Fruit fly (Drosophila melanogaster) whole organism, embryonic: ENCODE results near the gene STUB1.

Source experiments
- Ada2b ChIP-seq: fragments of 200-800 bp; sonication (Bioruptor generic); IDR thresholded peaks from 2 replicates; pipeline ENCODE4 v1.3.6; 2022; ENCODE audit warnings: missing biosample characterization, missing genetic modification characterization
- Asciz ChIP-seq: fragments of 200-800 bp; sonication (Bioruptor generic); optimal IDR thresholded peaks from 2 replicates; lab custom pipeline; 2017; ENCODE audit warnings: missing biosample characterization, mild to moderate bottlenecking, missing genetic modification characterization, missing genetic modification reagents
- CG10209 ChIP-seq: fragments of 200-800 bp; sonication (Bioruptor generic); optimal IDR thresholded peaks from 3 replicates; lab custom pipeline; 2017; ENCODE audit warnings: missing biosample characterization, mild to moderate bottlenecking, missing genetic modification characterization, missing genetic modification reagents
- CG11093 ChIP-seq: fragments of 200-800 bp; sonication (Bioruptor generic); IDR thresholded peaks from 3 replicates; pipeline ENCODE4 v1.3.6; 2022; ENCODE audit warnings: missing biosample characterization, missing genetic modification characterization
- CG11695 ChIP-seq: fragments of 200-800 bp; sonication (Bioruptor generic); IDR thresholded peaks from 3 replicates; pipeline ENCODE4 v1.3.6; 2022; ENCODE audit warnings: missing biosample characterization, missing genetic modification characterization
- CG12659 ChIP-seq: fragments of 200-800 bp; sonication (Bioruptor generic); optimal IDR thresholded peaks from 3 replicates; lab custom pipeline; 2017; ENCODE audit warnings: mild to moderate bottlenecking, missing biosample characterization, missing genetic modification reagents, missing genetic modification characterization
- CG15011 ChIP-seq: fragments of 200-800 bp; sonication (Bioruptor generic); optimal IDR thresholded peaks from 3 replicates; lab custom pipeline; 2018; ENCODE audit warnings: missing biosample characterization, mild to moderate bottlenecking, missing genetic modification characterization
- CG15601 ChIP-seq: fragments of 200-800 bp; sonication (Bioruptor generic); optimal IDR thresholded peaks from 3 replicates; lab custom pipeline; 2019; ENCODE audit warnings: missing biosample characterization, mild to moderate bottlenecking, missing genetic modification characterization, moderate library complexity
- CG1647 ChIP-seq: fragments of 200-800 bp; sonication (Bioruptor generic); optimal IDR thresholded peaks from 3 replicates; lab custom pipeline; 2016; ENCODE audit warnings: missing biosample characterization, missing genetic modification characterization
- CG17186 ChIP-seq: fragments of 200-800 bp; sonication (Bioruptor generic); optimal IDR thresholded peaks from 3 replicates; lab custom pipeline; 2017; ENCODE audit warnings: missing biosample characterization, missing genetic modification reagents, missing genetic modification characterization
- CG17361 ChIP-seq: fragments of 200-800 bp; sonication (Bioruptor generic); IDR thresholded peaks from 3 replicates; pipeline ENCODE4 v1.3.6; 2022; ENCODE audit warnings: missing biosample characterization, missing genetic modification characterization
- CG2120 ChIP-seq: fragments of 200-800 bp; sonication (Bioruptor generic); optimal IDR thresholded peaks from 3 replicates; lab custom pipeline; 2016; ENCODE audit warnings: missing biosample characterization, missing genetic modification characterization
- CG33557 ChIP-seq: fragments of 200-800 bp; sonication (Bioruptor generic); optimal IDR thresholded peaks from 2 replicates; lab custom pipeline; 2019; ENCODE audit warnings: missing biosample characterization, mild to moderate bottlenecking, missing genetic modification characterization, moderate library complexity
- CG6272 ChIP-seq: fragments of 200-800 bp; sonication (Bioruptor generic); IDR thresholded peaks from 2 replicates; pipeline ENCODE4 v1.3.6; 2022; ENCODE audit warnings: missing biosample characterization, missing genetic modification characterization
- CG7963 ChIP-seq: fragments of 200-800 bp; sonication (Bioruptor generic); IDR thresholded peaks from 3 replicates; pipeline ENCODE4 v1.3.6; 2022; ENCODE audit warnings: missing biosample characterization, missing genetic modification characterization; ENCODE audit not compliant: partially characterized antibody
- CG8290 ChIP-seq, 3 experiments: fragments of 200-800 bp; sonication (Bioruptor generic); optimal IDR thresholded peaks; 2 replicates each; lab custom pipeline; 2016 to 2019; ENCODE audit warnings: missing biosample characterization in 3 of 3, missing genetic modification characterization in 3 of 3, mild to moderate bottlenecking in 2 of 3, moderate library complexity in 1 of 3
- CG8388 ChIP-seq: fragments of 200-800 bp; sonication (Bioruptor generic); optimal IDR thresholded peaks from 2 replicates; lab custom pipeline; 2019; ENCODE audit warnings: missing biosample characterization, mild to moderate bottlenecking, missing genetic modification characterization, moderate library complexity
- CG9215 ChIP-seq: fragments of 200-800 bp; sonication (Bioruptor generic); IDR thresholded peaks from 2 replicates; pipeline ENCODE4 v1.3.6; 2022; ENCODE audit warnings: missing biosample characterization, missing genetic modification characterization
- CG9876 ChIP-seq: fragments of 200-800 bp; sonication (Bioruptor generic); optimal IDR thresholded peaks from 2 replicates; lab custom pipeline; 2016; ENCODE audit warnings: missing biosample characterization, missing genetic modification characterization
- Camta ChIP-seq: fragments of 200-800 bp; sonication (Bioruptor generic); optimal IDR thresholded peaks from 2 replicates; lab custom pipeline; 2016; ENCODE audit warnings: missing biosample characterization, missing genetic modification characterization
- Dek ChIP-seq: fragments of 200-800 bp; sonication (Bioruptor generic); optimal IDR thresholded peaks from 3 replicates; lab custom pipeline; 2019; ENCODE audit warnings: missing biosample characterization, mild to moderate bottlenecking, missing genetic modification characterization, moderate library complexity
- Doc2 ChIP-seq: fragments of 200-800 bp; sonication (Bioruptor generic); IDR thresholded peaks from 2 replicates; pipeline ENCODE4 v1.3.6; 2022; ENCODE audit warnings: missing biosample characterization, missing genetic modification characterization
- Doc3 ChIP-seq: fragments of 200-800 bp; sonication (Bioruptor generic); IDR thresholded peaks from 3 replicates; pipeline ENCODE4 v1.3.6; 2022; ENCODE audit warnings: missing biosample characterization, missing genetic modification characterization; ENCODE audit not compliant: partially characterized antibody
- Dref ChIP-seq: fragments of 200-800 bp; sonication (Bioruptor generic); IDR thresholded peaks from 2 replicates; pipeline ENCODE4 v1.3.6; 2022; ENCODE audit warnings: missing biosample characterization, missing genetic modification characterization
- Drgx ChIP-seq: fragments of 200-800 bp; sonication (Bioruptor generic); IDR thresholded peaks from 2 replicates; pipeline ENCODE4 v1.3.6; 2022; ENCODE audit warnings: missing biosample characterization, missing genetic modification characterization
- HLH4C ChIP-seq: fragments of 200-800 bp; sonication (Bioruptor generic); IDR thresholded peaks from 3 replicates; pipeline ENCODE4 v1.3.6; 2022; ENCODE audit warnings: missing biosample characterization, missing genetic modification characterization; ENCODE audit not compliant: partially characterized antibody
- Hand ChIP-seq: fragments of 200-800 bp; sonication (Bioruptor generic); optimal IDR thresholded peaks from 2 replicates; lab custom pipeline; 2017; ENCODE audit warnings: mild to moderate bottlenecking, missing biosample characterization, missing genetic modification reagents, missing genetic modification characterization
- Meics ChIP-seq: fragments of 200-800 bp; sonication (Bioruptor generic); optimal IDR thresholded peaks from 2 replicates; lab custom pipeline; 2017; ENCODE audit warnings: missing biosample characterization, mild to moderate bottlenecking, missing genetic modification characterization
- NK7.1 ChIP-seq: fragments of 200-800 bp; sonication (Bioruptor generic); optimal IDR thresholded peaks from 3 replicates; lab custom pipeline; 2016; ENCODE audit warnings: missing biosample characterization, missing genetic modification characterization
- Sry-δ ChIP-seq: fragments of 200-800 bp; sonication (Bioruptor generic); optimal IDR thresholded peaks from 2 replicates; lab custom pipeline; 2016; ENCODE audit warnings: missing biosample characterization, missing genetic modification characterization
- TFAM ChIP-seq: fragments of 200-800 bp; sonication (Bioruptor generic); optimal IDR thresholded peaks from 2 replicates; lab custom pipeline; 2017; ENCODE audit warnings: missing biosample characterization, missing genetic modification characterization, inconsistent platforms
- ac ChIP-seq: fragments of 200-800 bp; sonication (Bioruptor generic); optimal IDR thresholded peaks from 3 replicates; lab custom pipeline; 2017; ENCODE audit warnings: missing biosample characterization, mild to moderate bottlenecking, missing genetic modification characterization
- aop ChIP-seq: fragments of 200-800 bp; sonication (Bioruptor generic); IDR thresholded peaks from 2 replicates; pipeline ENCODE4 v1.3.6; 2022; ENCODE audit warnings: missing biosample characterization, missing genetic modification characterization
- ap ChIP-seq: fragments of 200-800 bp; sonication (Bioruptor generic); IDR thresholded peaks from 2 replicates; pipeline ENCODE4 v1.3.6; 2022; ENCODE audit warnings: missing biosample characterization, missing genetic modification characterization
- en ChIP-seq: fragments of 200-800 bp; sonication (Bioruptor generic); optimal IDR thresholded peaks from 2 replicates; lab custom pipeline; 2016; ENCODE audit warnings: missing biosample characterization, missing genetic modification characterization
- exex ChIP-seq: fragments of 200-800 bp; sonication (Bioruptor generic); optimal IDR thresholded peaks from 4 replicates; lab custom pipeline; 2018; ENCODE audit warnings: missing biosample characterization, mild to moderate bottlenecking, missing genetic modification characterization, moderate library complexity
- eyg ChIP-seq: fragments of 200-800 bp; sonication (Bioruptor generic); optimal IDR thresholded peaks from 3 replicates; lab custom pipeline; 2016; ENCODE audit warnings: missing biosample characterization, missing genetic modification characterization
- kay ChIP-seq: fragments of 200-800 bp; sonication (Bioruptor generic); optimal IDR thresholded peaks from 2 replicates; lab custom pipeline; 2016; ENCODE audit warnings: missing biosample characterization, missing genetic modification characterization
- lab ChIP-seq: fragments of 200-800 bp; sonication (Bioruptor generic); optimal IDR thresholded peaks from 3 replicates; lab custom pipeline; 2017; ENCODE audit warnings: missing biosample characterization, missing genetic modification characterization, mild to moderate bottlenecking, moderate library complexity, missing genetic modification reagents
- luna ChIP-seq: fragments of 200-800 bp; sonication (Bioruptor generic); optimal IDR thresholded peaks from 2 replicates; lab custom pipeline; 2016; ENCODE audit warnings: missing biosample characterization, missing genetic modification characterization
- pita ChIP-seq: fragments of 200-800 bp; sonication (Bioruptor generic); optimal IDR thresholded peaks from 2 replicates; lab custom pipeline; 2017; ENCODE audit warnings: missing biosample characterization, mild to moderate bottlenecking, missing genetic modification characterization
- rib ChIP-seq: fragments of 200-800 bp; sonication (Bioruptor generic); IDR thresholded peaks from 2 replicates; pipeline ENCODE4 v1.3.6; 2022; ENCODE audit warnings: missing biosample characterization, missing genetic modification characterization
- sc ChIP-seq, 3 experiments: fragments of >200 bp in 2 of 3; fragments of 200-800 bp in 1 of 3; sonication (Bioruptor generic) in 1 of 3; optimal IDR thresholded peaks; 2 replicates in 2 of 3; 3 replicates in 1 of 3; lab custom pipeline; 2017; ENCODE audit warnings: mild to moderate bottlenecking in 1 of 3, missing biosample characterization in 1 of 3, missing genetic modification characterization in 1 of 3, missing genetic modification reagents in 1 of 3
- shn ChIP-seq: fragments of 200-800 bp; sonication (Bioruptor generic); optimal IDR thresholded peaks from 3 replicates; lab custom pipeline; 2016; ENCODE audit warnings: missing biosample characterization, missing genetic modification characterization
- sisA ChIP-seq: fragments of 200-800 bp; sonication (Bioruptor generic); IDR thresholded peaks from 2 replicates; pipeline ENCODE4 v1.3.6; 2022; ENCODE audit warnings: missing biosample characterization, missing genetic modification characterization
- slbo ChIP-seq: fragments of 200-800 bp; sonication (Bioruptor generic); IDR thresholded peaks from 2 replicates; pipeline ENCODE4 v1.3.6; 2022; ENCODE audit warnings: missing biosample characterization, missing genetic modification characterization
- sr ChIP-seq: fragments of 200-800 bp; sonication (Bioruptor generic); IDR thresholded peaks from 3 replicates; pipeline ENCODE4 v1.3.6; 2022; ENCODE audit warnings: missing biosample characterization, missing genetic modification characterization
- stwl ChIP-seq: fragments of 200-800 bp; sonication (Bioruptor generic); optimal IDR thresholded peaks from 3 replicates; lab custom pipeline; 2018; ENCODE audit warnings: missing biosample characterization, mild to moderate bottlenecking, missing genetic modification characterization, moderate library complexity
- toy ChIP-seq: fragments of 200-800 bp; sonication (Bioruptor generic); IDR thresholded peaks from 2 replicates; pipeline ENCODE4 v1.3.6; 2022; ENCODE audit warnings: missing biosample characterization, missing genetic modification characterization

STUB1 gene

DNA sequence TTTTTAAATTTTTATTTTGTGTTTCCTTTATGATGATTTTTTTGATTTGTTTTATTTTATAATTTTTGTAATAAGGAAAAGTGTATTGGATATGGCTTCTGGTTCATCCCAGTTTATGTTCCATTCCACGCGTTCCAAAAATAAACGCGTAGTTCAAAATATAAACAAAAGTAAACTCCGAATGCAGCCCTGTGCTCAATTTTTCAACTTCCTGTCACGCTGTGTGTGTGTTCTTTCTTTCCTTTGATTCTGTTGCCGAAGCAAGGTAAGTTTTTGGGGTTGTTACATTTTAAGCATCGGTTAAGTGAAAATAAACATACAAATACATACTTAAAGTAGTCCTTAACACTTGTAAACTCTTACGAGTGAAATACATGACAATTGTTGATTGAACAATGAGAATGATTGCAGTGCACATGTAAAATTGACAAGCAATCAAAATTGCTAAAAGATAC, 29.2 kb upstream of the STUB1 start, which contains the start of the genes Ip259 and RpS27A (continued):
- TF ChIP-seq sr (GFP tag; lab: Robert Waterston, UW) (no peak; the same call in 1 of the 3 replicates), luna (GFP tag; lab: Kevin White, UChicago) (peak; percentile 56), Meics (GFP tag; lab: Kevin White, UChicago) (peak; percentile 91), eyg (GFP tag; lab: Kevin White, UChicago) (peak; percentile 41), TFAM (GFP tag; lab: Kevin White, UChicago) (no peak), Doc2 (GFP tag; lab: Robert Waterston, UW) (no peak), rib (GFP tag; lab: Robert Waterston, UW) (0 out of 2 replicates have a peak, but pooled peaks have one; percentile 59), CG15601 (peak; percentile 55), Dek (no peak), kay (GFP tag; lab: Kevin White, UChicago) (no peak), pita (GFP tag; lab: Kevin White, UChicago) (no peak), Dref (peak; percentile 57), en (GFP tag; lab: Kevin White, UChicago) (peak; percentile 63), lab (no peak), shn (GFP tag; lab: Kevin White, UChicago) (peak; percentile 70), CG11093 (GFP tag; lab: Robert Waterston, UW) (no peak), CG17361 (GFP tag; lab: Robert Waterston, UW) (peak; percentile 75; the same call in 2 of the 3 replicates), sc (optimal IDR thresholded peaks at IDR 0.05; lab: Kevin White, UChicago) (no peak), sc (GFP tag; optimal IDR thresholded peaks at IDR 0.05; lab: Kevin White, UChicago) (peak; percentile 59), CG15011 (GFP tag; lab: Kevin White, UChicago) (peak; percentile 69), stwl (tag; lab: Kevin White, UChicago) (peak; percentile 30), CG8290 (GFP tag; optimal IDR thresholded peaks at IDR 0.05; lab: Kevin White, UChicago) (peak; percentile 74), CG8290 (tag; optimal IDR thresholded peaks at IDR 0.05; lab: Kevin White, UChicago) (peak in 1 of 2 experiments; percentile 63), CG33557 (GFP tag; lab: Kevin White, UChicago) (peak; percentile 69), CG1647 (peak; percentile 64), CG9215 (no peak), Drgx (GFP tag; lab: Robert Waterston, UW) (0 out of 2 replicates have a peak, but pooled peaks have one; percentile 5), sisA (no peak; the same call in 1 of the 2 replicates), CG8388 (GFP tag; lab: Kevin White, UChicago) (peak; percentile 53), CG11695 (peak; percentile 57; the same call in 2 of the 3 replicates), Doc3 (GFP tag; lab: Robert Waterston, UW) (no peak), Sry-δ (GFP tag; lab: Kevin White, UChicago) (peak; percentile 50), CG9876 (GFP tag; lab: Kevin White, UChicago) (peak; percentile 84), CG17186 (GFP tag; lab: Kevin White, UChicago) (peak; percentile 41), aop (GFP tag; lab: Robert Waterston, UW) (no peak), Camta (peak; percentile 81), CG12659 (GFP tag; lab: Kevin White, UChicago) (peak; percentile 90), toy (no peak), Hand (GFP tag; lab: Kevin White, UChicago) (peak; percentile 25), exex (tag; lab: Kevin White, UChicago) (no peak), CG2120 (GFP tag; lab: Kevin White, UChicago) (peak; percentile 56), Ada2b (GFP tag; lab: Robert Waterston, UW) (no peak; the same call in 1 of the 2 replicates), CG7963 (no peak), slbo (peak; percentile 72), ac (GFP tag; lab: Kevin White, UChicago) (peak; percentile 62), CG6272 (peak; percentile 61; the same call in 1 of the 2 replicates), NK7.1 (GFP tag; lab: Kevin White, UChicago) (peak; percentile 44), CG10209 (GFP tag; lab: Kevin White, UChicago) (peak; percentile 80), ap (GFP tag; lab: Robert Waterston, UW) (no peak; the same call in 1 of the 2 replicates), Asciz (GFP tag; lab: Kevin White, UChicago) (peak; percentile 70), HLH4C (no peak)
